Fruit fly (Drosophila melanogaster): ENCODE data around the gene CG14109.

CG14109 gene

DNA sequence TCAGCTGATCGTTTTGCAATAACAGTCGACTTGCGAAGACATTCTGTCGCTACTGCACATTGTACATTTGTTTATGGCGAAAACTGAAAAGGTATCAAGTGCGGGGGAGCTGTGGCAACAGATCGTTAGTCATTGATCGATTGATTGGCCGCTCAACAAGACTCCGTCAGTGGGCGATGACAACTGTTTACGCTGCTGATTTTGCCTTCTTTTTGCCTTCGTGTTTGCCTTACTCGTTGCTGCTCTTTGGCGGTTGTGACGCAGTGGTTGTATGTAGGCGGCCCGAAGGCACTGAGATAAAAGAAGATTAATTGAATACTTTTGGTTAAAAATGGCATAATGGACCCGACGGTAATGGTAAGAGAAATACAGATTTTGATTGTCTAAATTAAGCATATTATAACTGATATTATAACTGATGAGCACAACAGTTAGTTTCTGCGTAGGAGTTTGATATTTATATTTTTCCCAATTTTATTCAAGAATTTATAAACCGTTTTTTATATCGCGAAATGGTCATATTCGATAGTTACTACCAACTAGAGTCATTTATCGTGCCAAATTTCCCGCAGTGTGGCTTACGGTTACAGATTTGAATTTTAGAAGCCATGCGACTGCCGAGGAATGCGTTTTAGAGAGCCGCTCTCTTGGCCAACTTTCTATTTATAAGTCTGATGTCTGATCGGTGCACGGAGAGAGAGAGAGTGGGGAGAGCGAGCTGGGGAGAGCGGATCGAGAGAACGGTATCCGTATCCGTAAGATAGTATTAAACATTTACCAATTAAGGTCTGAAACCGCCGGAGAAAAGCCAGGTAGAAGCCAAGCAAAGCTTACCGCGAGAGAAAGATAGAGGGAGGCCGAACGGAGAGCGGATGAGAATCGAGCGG, 36.1 kb downstream of the CG14109 start (continued):
- TF ChIP-seq Sin3A (optimal IDR thresholded peaks at IDR 0.05), result no peak
- no peak for TF ChIP-seq lov (optimal IDR thresholded peaks at IDR 0.05)
- peak; percentile 39; the same call in 1 of the 3 replicates for TF ChIP-seq lov (GFP tag; IDR thresholded peaks at IDR 0.05)
- peak; percentile 79 for TF ChIP-seq Rx (GFP tag; IDR thresholded peaks at IDR 0.05)
- peak; percentile 87 for TF ChIP-seq CG6689 (GFP tag; IDR thresholded peaks at IDR 0.05)
- TF ChIP-seq slp2 (GFP tag; optimal IDR thresholded peaks at IDR 0.05), result peak; percentile 6
- TF ChIP-seq CG8388 (GFP tag; optimal IDR thresholded peaks at IDR 0.05), result peak; percentile 90
- peak; percentile 45 for TF ChIP-seq Ravus (GFP tag; IDR thresholded peaks at IDR 0.05)
- TF ChIP-seq seq (GFP tag; IDR thresholded peaks at IDR 0.05), result peak; percentile 84
- no peak; the same call in 1 of the 2 replicates for TF ChIP-seq CG10321 (GFP tag; IDR thresholded peaks at IDR 0.05)
- TF ChIP-seq Dbx (GFP tag; IDR thresholded peaks at IDR 0.05), result peak; percentile 72; the same call in 2 of the 3 replicates
- peak; percentile 90 for TF ChIP-seq org-1 (GFP tag; optimal IDR thresholded peaks at IDR 0.05)
- TF ChIP-seq Antp (GFP tag; optimal IDR thresholded peaks at IDR 0.05), result no peak
- TF ChIP-seq CG14014 (GFP tag; IDR thresholded peaks at IDR 0.05), result peak; percentile 79
- TF ChIP-seq CG4360 (GFP tag; IDR thresholded peaks at IDR 0.05), result no peak; the same call in 1 of the 2 replicates
- TF ChIP-seq zf30C (GFP tag; optimal IDR thresholded peaks at IDR 0.05), result peak; percentile 61
- peak; percentile 69; the same call in 1 of the 2 replicates for TF ChIP-seq hbn (GFP tag; IDR thresholded peaks at IDR 0.05; ENCODE audit: partially characterized antibody)
- TF ChIP-seq CG3726 (GFP tag; IDR thresholded peaks at IDR 0.05), result peak; percentile 60; the same call in 2 of the 3 replicates
- TF ChIP-seq CG14860 (GFP tag; IDR thresholded peaks at IDR 0.05; ENCODE audit: partially characterized antibody), result no peak
- peak; percentile 82 for TF ChIP-seq gsb-n (tag; optimal IDR thresholded peaks at IDR 0.05)
- peak; percentile 95 for TF ChIP-seq CG17361 (GFP tag; IDR thresholded peaks at IDR 0.05)
- TF ChIP-seq CG6254 (GFP tag; optimal IDR thresholded peaks at IDR 0.05), result peak; percentile 82
- TF ChIP-seq sima (GFP tag; optimal IDR thresholded peaks at IDR 0.05), result no peak
- TF ChIP-seq tio (GFP tag; optimal IDR thresholded peaks at IDR 0.05), result peak; percentile 90
- no peak for TF ChIP-seq hth (optimal IDR thresholded peaks at IDR 0.05)
- TF ChIP-seq croc (GFP tag; conservative IDR thresholded peaks at IDR 0.05), result peak; percentile 81
- no peak for TF ChIP-seq her (GFP tag; optimal IDR thresholded peaks at IDR 0.05)
- TF ChIP-seq cato (GFP tag; optimal IDR thresholded peaks at IDR 0.05; ENCODE audit: borderline replicate concordance), result peak; percentile 78
- peak; percentile 84 for TF ChIP-seq CG1233 (GFP tag; optimal IDR thresholded peaks at IDR 0.05)
- TF ChIP-seq ato (GFP tag; IDR thresholded peaks at IDR 0.05; ENCODE audit: partially characterized antibody), result no peak
- TF ChIP-seq H15 (GFP tag; IDR thresholded peaks at IDR 0.05), result peak; percentile 78
- TF ChIP-seq ranshi (GFP tag; IDR thresholded peaks at IDR 0.05), result peak; percentile 83
- TF ChIP-seq sqz (GFP tag; optimal IDR thresholded peaks at IDR 0.05), result peak; percentile 63
- TF ChIP-seq HmgZ (tag; optimal IDR thresholded peaks at IDR 0.05), result peak; percentile 82
- no peak for TF ChIP-seq ac (GFP tag; optimal IDR thresholded peaks at IDR 0.05)
- TF ChIP-seq CG2889 (GFP tag; IDR thresholded peaks at IDR 0.05), result peak; percentile 80
- no peak for TF ChIP-seq ERR (GFP tag; optimal IDR thresholded peaks at IDR 0.05)
- TF ChIP-seq Bteb2 (GFP tag; optimal IDR thresholded peaks at IDR 0.05), result peak; percentile 64
- peak; percentile 84 for TF ChIP-seq Ada2b (GFP tag; IDR thresholded peaks at IDR 0.05)
- TF ChIP-seq da (GFP tag; optimal IDR thresholded peaks at IDR 0.05), result peak; percentile 28
- TF ChIP-seq CG11723 (GFP tag; optimal IDR thresholded peaks at IDR 0.05), result peak; percentile 91
- peak; percentile 81 for TF ChIP-seq CG6813 (GFP tag; optimal IDR thresholded peaks at IDR 0.05)
- peak; percentile 77 for TF ChIP-seq CG17328 (GFP tag; IDR thresholded peaks at IDR 0.05)
- TF ChIP-seq unc-4 (GFP tag; IDR thresholded peaks at IDR 0.05; ENCODE audit: partially characterized antibody), result peak; percentile 64; the same call in 1 of the 2 replicates
- peak; percentile 88 for TF ChIP-seq D19A (tag; optimal IDR thresholded peaks at IDR 0.05)
- TF ChIP-seq CG2129 (GFP tag; IDR thresholded peaks at IDR 0.05; ENCODE audit: partially characterized antibody), result 0 out of 2 replicates have a peak, but pooled peaks have one; percentile 21
- peak; percentile 84 for TF ChIP-seq CG10267 (tag; optimal IDR thresholded peaks at IDR 0.05)
- TF ChIP-seq crol (GFP tag; IDR thresholded peaks at IDR 0.05), result peak; percentile 62
- peak; percentile 85 for TF ChIP-seq sr (GFP tag; IDR thresholded peaks at IDR 0.05)
